Fruit fly (Drosophila melanogaster): Measurements from ENCODE around the gene Theg.

Gene Theg

DNA sequence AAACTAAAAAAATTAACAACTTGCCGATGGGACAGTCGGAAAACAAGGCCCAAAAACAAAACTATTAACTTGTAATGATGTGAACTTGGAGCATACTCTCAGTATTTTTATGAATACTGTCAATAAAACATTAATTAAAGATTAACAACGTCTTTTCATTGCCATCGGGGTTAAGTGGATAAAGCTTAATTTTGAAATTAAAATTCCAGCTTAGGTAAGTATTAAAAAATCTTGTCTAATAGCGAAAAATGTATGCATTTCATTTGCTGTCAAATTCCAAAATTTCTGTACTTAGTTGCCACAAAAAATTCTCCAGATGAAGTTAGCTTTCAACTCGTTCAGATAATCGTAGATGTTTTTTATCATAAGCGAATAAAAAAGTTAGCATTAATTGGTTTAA is at the start of gene Theg:
TSS of gene Theg (plus strand) at position 301 of the 400 bp plus-strand sequence.
- TF ChIP-seq dmrt93B (GFP tag; optimal IDR thresholded peaks at IDR 0.05), result no peak
- TF ChIP-seq Rel (GFP tag; optimal IDR thresholded peaks at IDR 0.05), result no peak
- TF ChIP-seq Rel (tag; optimal IDR thresholded peaks at IDR 0.05), result no peak
- no peak for TF ChIP-seq Abd-B (GFP tag; optimal IDR thresholded peaks at IDR 0.05)
- no peak for TF ChIP-seq brk (GFP tag; optimal IDR thresholded peaks at IDR 0.05)
- TF ChIP-seq Myc (optimal IDR thresholded peaks at IDR 0.05), result no peak
- TF ChIP-seq Hr83 (GFP tag; optimal IDR thresholded peaks at IDR 0.05; ENCODE audit: poor library complexity, severe bottlenecking), result no peak
- TF ChIP-seq sv (GFP tag; optimal IDR thresholded peaks at IDR 0.05), result no peak
- TF ChIP-seq ey (GFP tag; optimal IDR thresholded peaks at IDR 0.05), result no peak
- TF ChIP-seq Dfd (GFP tag; optimal IDR thresholded peaks at IDR 0.05), result no peak
- TF ChIP-seq Jra (GFP tag; optimal IDR thresholded peaks at IDR 0.05), result no peak
- TF ChIP-seq jim (GFP tag; optimal IDR thresholded peaks at IDR 0.05), result no peak
- TF ChIP-seq lola (GFP tag; optimal IDR thresholded peaks at IDR 0.05), result no peak
- no peak for TF ChIP-seq tai (GFP tag; optimal IDR thresholded peaks at IDR 0.05)
- no peak for TF ChIP-seq HLH106 (tag; optimal IDR thresholded peaks at IDR 0.05)
- no peak for TF ChIP-seq dsf (GFP tag; optimal IDR thresholded peaks at IDR 0.05; ENCODE audit: borderline replicate concordance)
- no peak for TF ChIP-seq GATAd (GFP tag; optimal IDR thresholded peaks at IDR 0.05)

- TF ChIP-seq Hr78 (GFP tag; optimal IDR thresholded peaks at IDR 0.05), result no peak
- no peak for TF ChIP-seq CrebA (GFP tag; optimal IDR thresholded peaks at IDR 0.05; ENCODE audit: borderline replicate concordance)
- TF ChIP-seq br (GFP tag; optimal IDR thresholded peaks at IDR 0.05), result no peak
- no peak for TF ChIP-seq Vsx2 (GFP tag; optimal IDR thresholded peaks at IDR 0.05; ENCODE audit: partially characterized antibody)
- no peak for TF ChIP-seq fru (GFP tag; optimal IDR thresholded peaks at IDR 0.05)
- TF ChIP-seq usp (GFP tag; optimal IDR thresholded peaks at IDR 0.05), result no peak
- no peak for TF ChIP-seq jim (GFP tag; optimal IDR thresholded peaks at IDR 0.05)
- no peak for TF ChIP-seq OdsH (GFP tag; optimal IDR thresholded peaks at IDR 0.05)
- TF ChIP-seq GATAd (GFP tag; optimal IDR thresholded peaks at IDR 0.05), result no peak
- no peak for TF ChIP-seq brk (GFP tag; optimal IDR thresholded peaks at IDR 0.05)
- no peak for TF ChIP-seq Myc (optimal IDR thresholded peaks at IDR 0.05)
Measured at dm6 chr3R:21967840-21968239, 46.7 kb upstream of the Theg start.

DNA sequence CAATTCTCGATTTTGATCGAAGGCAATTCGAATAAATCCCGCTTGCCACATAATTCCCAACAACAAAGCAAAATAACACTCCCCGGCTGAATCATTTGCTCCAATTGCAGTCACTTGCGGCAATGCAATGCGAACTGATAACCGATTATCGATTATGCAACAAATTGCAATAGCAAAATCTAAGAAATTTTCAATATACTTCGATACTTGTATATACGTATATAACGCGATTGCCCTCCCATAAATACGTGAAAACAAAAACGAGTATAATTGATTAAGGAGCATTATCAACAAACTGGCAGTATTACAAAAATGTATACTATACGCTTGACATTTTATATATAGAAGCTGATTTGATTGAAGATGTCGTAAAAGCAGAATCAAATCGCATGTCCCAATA is 44.7 kb upstream of the Theg start:
- no peak for TF ChIP-seq Hnf4 (GFP tag; optimal IDR thresholded peaks at IDR 0.05)
- TF ChIP-seq woc (GFP tag; optimal IDR thresholded peaks at IDR 0.05), result no peak
- no peak for TF ChIP-seq h (GFP tag; optimal IDR thresholded peaks at IDR 0.05)
- TF ChIP-seq rgr (GFP tag; optimal IDR thresholded peaks at IDR 0.05), result no peak
- no peak for TF ChIP-seq brk (GFP tag; optimal IDR thresholded peaks at IDR 0.05)
- TF ChIP-seq Mio (GFP tag; optimal IDR thresholded peaks at IDR 0.05), result no peak
- no peak for TF ChIP-seq HLH106 (tag; optimal IDR thresholded peaks at IDR 0.05)
- no peak for TF ChIP-seq OdsH (GFP tag; optimal IDR thresholded peaks at IDR 0.05)
- TF ChIP-seq CG9705 (GFP tag; optimal IDR thresholded peaks at IDR 0.05), result no peak

DNA sequence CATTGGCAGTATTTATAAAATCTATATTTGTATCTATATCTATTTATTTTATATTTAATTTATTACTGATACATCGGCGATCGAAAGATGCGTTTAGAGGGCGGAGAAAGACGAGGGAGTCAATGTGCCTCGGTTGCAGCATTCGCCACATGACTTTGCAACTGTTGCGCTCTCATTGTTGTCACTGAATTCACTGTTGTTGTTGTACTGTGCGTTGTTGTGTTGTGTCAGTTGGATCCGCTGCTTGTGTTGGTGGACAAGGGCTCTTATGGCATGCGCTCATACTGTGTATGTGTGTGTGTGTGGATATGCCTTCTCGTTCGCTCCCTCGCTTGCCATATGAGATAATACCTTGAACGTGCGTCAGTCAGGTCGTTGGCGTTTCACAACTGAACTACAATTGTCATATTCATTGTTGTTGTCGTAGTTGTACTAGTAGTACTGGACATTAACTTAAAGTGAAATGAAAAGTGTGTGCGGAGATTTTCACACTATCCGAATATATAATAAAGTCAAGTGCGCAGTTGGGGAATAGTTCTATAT is 43.9 kb upstream of the Theg start:
- no peak for TF ChIP-seq fru (GFP tag; optimal IDR thresholded peaks at IDR 0.05)
- no peak for TF ChIP-seq N (GFP tag; optimal IDR thresholded peaks at IDR 0.05)

DNA sequence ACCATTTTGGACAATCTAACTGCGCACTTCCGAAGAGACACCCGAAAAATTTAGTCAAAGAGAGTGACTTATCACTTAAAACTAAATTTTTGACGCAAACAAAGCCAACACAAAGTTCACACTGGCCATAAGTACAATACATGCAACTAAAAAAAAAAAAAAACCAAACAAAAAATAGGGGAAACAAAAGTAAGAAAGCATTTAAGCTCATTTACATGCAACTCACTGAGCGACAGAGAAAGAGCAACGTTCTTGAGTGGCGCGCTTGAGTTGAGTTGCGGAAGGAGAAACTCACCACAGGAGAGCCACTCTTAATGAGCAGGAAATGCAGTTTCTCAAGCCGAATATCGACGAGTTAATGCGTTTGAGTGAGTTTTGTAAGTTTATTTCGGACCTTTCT is 43.4 kb upstream of the Theg start:
- no peak for TF ChIP-seq sage (GFP tag; optimal IDR thresholded peaks at IDR 0.05)
- TF ChIP-seq Abd-B (GFP tag; optimal IDR thresholded peaks at IDR 0.05), result no peak
- TF ChIP-seq Dfd (GFP tag; optimal IDR thresholded peaks at IDR 0.05), result no peak
- TF ChIP-seq jim (GFP tag; optimal IDR thresholded peaks at IDR 0.05), result no peak

- TF ChIP-seq usp (GFP tag; optimal IDR thresholded peaks at IDR 0.05), result no peak
- no peak for TF ChIP-seq jim (GFP tag; optimal IDR thresholded peaks at IDR 0.05)
- TF ChIP-seq dmrt93B (GFP tag; optimal IDR thresholded peaks at IDR 0.05), result no peak
- no peak for TF ChIP-seq Dfd (GFP tag; optimal IDR thresholded peaks at IDR 0.05)
- no peak for TF ChIP-seq N (GFP tag; optimal IDR thresholded peaks at IDR 0.05)
- TF ChIP-seq lola (GFP tag; optimal IDR thresholded peaks at IDR 0.05), result no peak
Measured at dm6 chr3R:21971553-21971952, 42.9 kb upstream of the Theg start.
